Worm (Caenorhabditis elegans): Measurements from ENCODE around the gene mgrn-1.

DNA sequence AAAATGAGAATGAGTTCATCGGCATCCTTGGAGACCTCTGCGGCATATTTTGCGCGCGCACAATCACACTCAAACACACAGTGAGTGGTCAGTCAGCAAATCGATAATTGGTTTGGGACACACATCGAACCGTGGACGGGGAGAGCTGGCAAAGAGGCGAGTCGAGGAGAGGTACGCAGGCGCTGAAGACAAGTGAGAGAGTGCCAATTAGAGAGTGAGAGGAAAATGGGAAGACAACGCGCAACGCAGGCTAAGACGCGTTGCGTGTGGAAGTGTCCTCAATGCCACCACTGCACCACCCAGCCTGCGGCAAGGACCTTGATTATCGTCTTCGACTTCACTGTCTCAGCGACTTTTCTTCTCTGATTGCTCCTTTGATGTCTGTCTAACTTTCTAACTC is 14.3 kb downstream of the mgrn-1 start:
- no peak for TF ChIP-seq ceh-82 (tag; optimal IDR thresholded peaks at IDR 0.05)
- TF ChIP-seq ztf-11 (tag; optimal IDR thresholded peaks at IDR 0.05): no peak
- TF ChIP-seq elt-3 (tag; optimal IDR thresholded peaks at IDR 0.05): peak in 1 of 3 experiments; percentile 12
- no peak for TF ChIP-seq unc-62 (GFP tag; optimal IDR thresholded peaks at IDR 0.05)
- TF ChIP-seq unc-39 (tag; optimal IDR thresholded peaks at IDR 0.05): no peak
- peak; percentile 34 for TF ChIP-seq mdl-1 (tag; optimal IDR thresholded peaks at IDR 0.05)
- peak; percentile 29 for TF ChIP-seq nhr-23 (tag; optimal IDR thresholded peaks at IDR 0.05)
